Worm (Caenorhabditis elegans): ENCODE data around the gene glr-2.
A peak's percentile ranks its signal among the peaks of the same experiment; 100 is the strongest.

glr-2 gene

DNA sequence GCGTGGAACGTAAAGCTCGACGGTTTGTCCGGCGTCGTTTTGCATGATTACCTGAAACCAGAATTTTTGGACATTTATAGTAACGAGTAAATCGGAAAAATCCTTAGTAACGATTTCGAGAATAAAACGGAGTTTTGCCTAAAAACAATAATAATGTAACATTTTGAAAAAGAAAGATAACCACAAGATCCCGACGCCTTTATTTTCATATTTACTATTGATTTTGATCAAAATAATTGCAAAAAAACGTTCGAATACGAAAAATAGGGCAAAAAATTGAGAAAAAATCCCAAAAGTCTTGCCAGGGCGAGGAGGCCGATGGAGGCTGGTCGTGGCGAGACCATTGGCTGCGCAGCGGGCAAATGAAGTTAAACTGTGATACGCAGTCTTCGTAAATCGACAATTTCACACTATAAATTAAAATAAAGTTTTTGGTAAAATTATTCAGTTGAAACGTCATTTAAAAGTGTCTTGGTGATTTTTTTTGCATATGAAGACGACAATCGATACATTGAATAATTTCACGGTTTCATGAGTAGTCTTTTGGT lies 44.9 kb upstream of the glr-2 start, which contains the start of gene rps-21 (continued):
- TF ChIP-seq D2030.7 (GFP tag; IDR thresholded peaks at IDR 0.05): 0 out of 2 replicates have a peak, but pooled peaks have one; percentile 25
- no peak for TF ChIP-seq hmg-20 (GFP tag; IDR thresholded peaks at IDR 0.05)
- TF ChIP-seq him-1 (tag; optimal IDR thresholded peaks at IDR 0.05): no peak
- TF ChIP-seq zim-3 (tag; optimal IDR thresholded peaks at IDR 0.05): no peak
- TF ChIP-seq ceh-100 (GFP tag; IDR thresholded peaks at IDR 0.05): peak; percentile 46; the same call in 1 of the 2 replicates
- TF ChIP-seq F57C9.4 (tag; optimal IDR thresholded peaks at IDR 0.05): no peak
- TF ChIP-seq mcd-1 (GFP tag; IDR thresholded peaks at IDR 0.05): peak; percentile 77
- no peak for TF ChIP-seq Y79H2A.3 (GFP tag; conservative IDR thresholded peaks at IDR 0.05)
- TF ChIP-seq tbx-9 (tag; optimal IDR thresholded peaks at IDR 0.05; ENCODE audit: borderline replicate concordance): no peak
- peak; percentile 49 for TF ChIP-seq lin-40 (tag; optimal IDR thresholded peaks at IDR 0.05)
- TF ChIP-seq die-1 (tag; optimal IDR thresholded peaks at IDR 0.05): no peak
- TF ChIP-seq ztf-26 (tag; optimal IDR thresholded peaks at IDR 0.05): no peak
- TF ChIP-seq madf-8 (GFP tag; conservative IDR thresholded peaks at IDR 0.05): no peak
- no peak for TF ChIP-seq tlf-1 (GFP tag; optimal IDR thresholded peaks at IDR 0.05)
- no peak for TF ChIP-seq F39B2.1 (GFP tag; IDR thresholded peaks at IDR 0.05)
- TF ChIP-seq rpc-1 (optimal IDR thresholded peaks at IDR 0.05): no peak
- no peak for TF ChIP-seq rpc-1 (tag; optimal IDR thresholded peaks at IDR 0.05)
- no peak for TF ChIP-seq lsy-27 (tag; optimal IDR thresholded peaks at IDR 0.05; ENCODE audit: borderline replicate concordance, insufficient read depth)
- no peak for TF ChIP-seq Y53F4B.3 (GFP tag; IDR thresholded peaks at IDR 0.05)
- TF ChIP-seq cebp-2 (GFP tag; IDR thresholded peaks at IDR 0.05): no peak
- no peak for TF ChIP-seq unc-62 (GFP tag; optimal IDR thresholded peaks at IDR 0.05)
- TF ChIP-seq nfya-2 (GFP tag; IDR thresholded peaks at IDR 0.05): no peak
- no peak for TF ChIP-seq aptf-2 (GFP tag; conservative IDR thresholded peaks at IDR 0.05)
- no peak for TF ChIP-seq fkh-3 (tag; optimal IDR thresholded peaks at IDR 0.05)
- no peak for TF ChIP-seq xnd-1 (tag; optimal IDR thresholded peaks at IDR 0.05)
- no peak for TF ChIP-seq nfya-1 (tag; optimal IDR thresholded peaks at IDR 0.05; ENCODE audit: borderline replicate concordance, insufficient read depth)
- no peak for TF ChIP-seq bed-2 (GFP tag; IDR thresholded peaks at IDR 0.05)
- no peak for TF ChIP-seq T26A5.8 (tag; optimal IDR thresholded peaks at IDR 0.05)
- TF ChIP-seq ceh-79 (tag; optimal IDR thresholded peaks at IDR 0.05): no peak
- no peak for TF ChIP-seq F52B5.7 (tag; optimal IDR thresholded peaks at IDR 0.05)
- TF ChIP-seq lsl-1 (GFP tag; optimal IDR thresholded peaks at IDR 0.05): peak; percentile 21
- peak; percentile 18 for TF ChIP-seq snpc-4 (GFP tag; optimal IDR thresholded peaks at IDR 0.05)
- TF ChIP-seq snpc-4 (tag; optimal IDR thresholded peaks at IDR 0.05): peak; percentile 23 to 56 (median 42)
- peak; percentile 47 for TF ChIP-seq snpc-3.4 (tag; optimal IDR thresholded peaks at IDR 0.05)
- no peak for TF ChIP-seq let-526 (GFP tag; IDR thresholded peaks at IDR 0.05)
- no peak for TF ChIP-seq mxl-1 (tag; optimal IDR thresholded peaks at IDR 0.05)
- TF ChIP-seq ceh-58 (GFP tag; IDR thresholded peaks at IDR 0.05): no peak
- no peak for TF ChIP-seq aptf-3 (GFP tag; IDR thresholded peaks at IDR 0.05)
- TF ChIP-seq mel-28 (tag; optimal IDR thresholded peaks at IDR 0.05; ENCODE audit: borderline replicate concordance): no peak
- TF ChIP-seq attf-6 (GFP tag; IDR thresholded peaks at IDR 0.05): no peak
- 0 out of 2 replicates have a peak, but pooled peaks have one; percentile 14 for TF ChIP-seq Y53G8AR.9 (GFP tag; conservative IDR thresholded peaks at IDR 0.05)
- peak; percentile 89 for TF ChIP-seq hmg-1.2 (GFP tag; IDR thresholded peaks at IDR 0.05)
- no peak for TF ChIP-seq sea-2 (GFP tag; IDR thresholded peaks at IDR 0.05)
- TF ChIP-seq F55B11.4 (tag; optimal IDR thresholded peaks at IDR 0.05; ENCODE audit: borderline replicate concordance, insufficient read depth): no peak
- no peak for TF ChIP-seq zfh-2 (GFP tag; conservative IDR thresholded peaks at IDR 0.05)
- TF ChIP-seq ceh-91 (GFP tag; IDR thresholded peaks at IDR 0.05): peak; percentile 21; the same call in 1 of the 2 replicates
